Worm (Caenorhabditis elegans) whole organism, L3 larva: Measurements from ENCODE around the gene ZK563.2.

Experiments used
- R02D3.7 ChIP-seq: fragments of 150-350 bp; optimal IDR thresholded peaks from 2 replicates; lab custom pipeline; 2014; ENCODE audit warnings: missing biosample characterization, missing genetic modification characterization
- ZK546.5 ChIP-seq: sonication (generic microtip); optimal IDR thresholded peaks from 2 replicates; lab custom pipeline; 2017; ENCODE audit warnings: missing biosample characterization, missing genetic modification characterization
- aly-2 ChIP-seq: fragments of 150-350 bp; optimal IDR thresholded peaks from 2 replicates; lab custom pipeline; 2014; ENCODE audit warnings: missing biosample characterization, missing genetic modification characterization
- ceh-82 ChIP-seq: fragments of 150-350 bp; optimal IDR thresholded peaks from 2 replicates; lab custom pipeline; 2014; ENCODE audit warnings: missing biosample characterization, missing genetic modification characterization
- ceh-9 ChIP-seq: sonication (generic microtip); optimal IDR thresholded peaks from 2 replicates; lab custom pipeline; 2018; ENCODE audit warnings: missing biosample characterization, missing genetic modification characterization
- daf-12 ChIP-seq: fragments of 150-350 bp; optimal IDR thresholded peaks from 2 replicates; lab custom pipeline; 2014; ENCODE audit warnings: missing biosample characterization, missing genetic modification reagents, missing genetic modification characterization
- egl-27 ChIP-seq: sonication (generic microtip); optimal IDR thresholded peaks from 4 replicates; lab custom pipeline; 2017; ENCODE audit warnings: missing biosample characterization, missing genetic modification reagents, missing genetic modification characterization
- egl-5 ChIP-seq: fragments of 150-350 bp; optimal IDR thresholded peaks from 2 replicates; lab custom pipeline; 2017; ENCODE audit warnings: missing biosample characterization, missing genetic modification reagents, missing genetic modification characterization, inconsistent platforms
- elt-1 ChIP-seq: fragments of 150-350 bp; optimal IDR thresholded peaks from 2 replicates; lab custom pipeline; 2014; ENCODE audit warnings: missing biosample characterization, missing genetic modification characterization
- elt-2 ChIP-seq: sonication (generic microtip); optimal IDR thresholded peaks from 2 replicates; lab custom pipeline; 2016; ENCODE audit warnings: missing genetic modification reagents, mild to moderate bottlenecking, missing genetic modification characterization, missing compliant biosample characterization
- elt-3 ChIP-seq, 3 experiments: fragments of 150-350 bp in 1 of 3; sonication (generic microtip) in 2 of 3; optimal IDR thresholded peaks; 2 replicates in 2 of 3; 4 replicates in 1 of 3; lab custom pipeline; 2014 to 2017; ENCODE audit warnings: missing biosample characterization in 3 of 3, missing genetic modification characterization in 3 of 3
- eor-1 ChIP-seq, 2 experiments: fragments of 150-350 bp; optimal IDR thresholded peaks; 2 replicates each; lab custom pipeline; 2014 to 2018; ENCODE audit warnings: missing biosample characterization in 2 of 2, missing genetic modification characterization in 2 of 2
- fkh-10 ChIP-seq: sonication (generic microtip); optimal IDR thresholded peaks from 2 replicates; lab custom pipeline; 2017; ENCODE audit warnings: missing biosample characterization, missing genetic modification reagents, missing genetic modification characterization
- fos-1 ChIP-seq: fragments of 150-350 bp; optimal IDR thresholded peaks from 2 replicates; lab custom pipeline; 2014; ENCODE audit warnings: missing biosample characterization, missing genetic modification characterization
- hmg-11 ChIP-seq: sonication (generic microtip); optimal IDR thresholded peaks from 2 replicates; lab custom pipeline; 2016; ENCODE audit warnings: missing genetic modification characterization, missing compliant biosample characterization
- jun-1 ChIP-seq: fragments of 150-350 bp; optimal IDR thresholded peaks from 2 replicates; lab custom pipeline; 2014; ENCODE audit warnings: missing biosample characterization, missing genetic modification reagents, missing genetic modification characterization
- lin-15B ChIP-seq: fragments of 150-350 bp; optimal IDR thresholded peaks from 2 replicates; lab custom pipeline; 2014; ENCODE audit warnings: missing biosample characterization, missing genetic modification characterization
- mdl-1 ChIP-seq: fragments of 150-350 bp; optimal IDR thresholded peaks from 2 replicates; lab custom pipeline; 2014; ENCODE audit warnings: missing biosample characterization, missing genetic modification characterization
- mml-1 ChIP-seq: fragments of 150-350 bp; sonication (generic microtip); optimal IDR thresholded peaks from 3 replicates; lab custom pipeline; 2014; ENCODE audit warnings: missing biosample characterization, missing genetic modification characterization
- nhr-11 ChIP-seq: fragments of 150-350 bp; optimal IDR thresholded peaks from 2 replicates; lab custom pipeline; 2014; ENCODE audit warnings: missing biosample characterization, missing genetic modification characterization
- nhr-23 ChIP-seq: fragments of 150-350 bp; optimal IDR thresholded peaks from 2 replicates; lab custom pipeline; 2014; ENCODE audit warnings: missing biosample characterization, missing genetic modification reagents, missing genetic modification characterization
- nhr-237 ChIP-seq: fragments of 150-350 bp; optimal IDR thresholded peaks from 2 replicates; lab custom pipeline; 2014; ENCODE audit warnings: missing biosample characterization, missing genetic modification characterization
- nhr-28 ChIP-seq: fragments of 150-350 bp; optimal IDR thresholded peaks from 2 replicates; lab custom pipeline; 2014; ENCODE audit warnings: missing biosample characterization, missing genetic modification characterization
- nhr-43 ChIP-seq: sonication (generic microtip); optimal IDR thresholded peaks from 2 replicates; lab custom pipeline; 2016; ENCODE audit warnings: mild to moderate bottlenecking, missing genetic modification characterization, missing compliant biosample characterization; ENCODE audit not compliant: poor library complexity, severe bottlenecking
- nhr-76 ChIP-seq: fragments of 150-350 bp; sonication (generic microtip); optimal IDR thresholded peaks from 5 replicates; lab custom pipeline; 2014; ENCODE audit warnings: missing biosample characterization, missing genetic modification characterization
- pha-4 ChIP-seq: fragments of 150-350 bp; optimal IDR thresholded peaks from 2 replicates; lab custom pipeline; 2014; ENCODE audit warnings: missing biosample characterization, missing genetic modification reagents, missing genetic modification characterization
- skn-1 ChIP-seq: fragments of 150-350 bp; optimal IDR thresholded peaks from 2 replicates; lab custom pipeline; 2014; ENCODE audit warnings: missing biosample characterization, missing genetic modification characterization
- snpc-4 ChIP-seq: fragments of 150-350 bp; optimal IDR thresholded peaks from 2 replicates; lab custom pipeline; 2014; ENCODE audit warnings: missing biosample characterization, missing genetic modification characterization
- tbx-2 ChIP-seq: sonication (generic microtip); optimal IDR thresholded peaks from 2 replicates; lab custom pipeline; 2016; ENCODE audit warnings: mild to moderate bottlenecking, missing genetic modification characterization, missing compliant biosample characterization
- unc-39 ChIP-seq: sonication (generic microtip); optimal IDR thresholded peaks from 4 replicates; lab custom pipeline; 2017; ENCODE audit warnings: missing biosample characterization, missing genetic modification characterization
- unc-62 ChIP-seq: fragments of 150-350 bp; sonication (generic microtip); optimal IDR thresholded peaks from 4 replicates; lab custom pipeline; 2014; ENCODE audit warnings: missing biosample characterization, missing genetic modification reagents, missing genetic modification characterization
- ztf-4 ChIP-seq: fragments of 150-350 bp; optimal IDR thresholded peaks from 2 replicates; lab custom pipeline; 2014; ENCODE audit warnings: missing biosample characterization, missing genetic modification characterization

The ZK563.2 gene

ce11 chrX:3347904-3348441 is 20.8 kb upstream of the ZK563.2 start, which contains the start of gene ZK816.3:
Gene ZK816.3, plus strand, starts transcription at chrX:3348391.
- TF ChIP-seq nhr-23 (tag; lab: Kevin White, UChicago) (peak; percentile 7), elt-2 (no peak), nhr-43 (tag; lab: Kevin White, UChicago) (peak; percentile 24), pha-4 (tag; lab: Kevin White, UChicago) (peak; percentile 0)
- TF ChIP-seq, all 47 proteins: peak for 3

DNA sequence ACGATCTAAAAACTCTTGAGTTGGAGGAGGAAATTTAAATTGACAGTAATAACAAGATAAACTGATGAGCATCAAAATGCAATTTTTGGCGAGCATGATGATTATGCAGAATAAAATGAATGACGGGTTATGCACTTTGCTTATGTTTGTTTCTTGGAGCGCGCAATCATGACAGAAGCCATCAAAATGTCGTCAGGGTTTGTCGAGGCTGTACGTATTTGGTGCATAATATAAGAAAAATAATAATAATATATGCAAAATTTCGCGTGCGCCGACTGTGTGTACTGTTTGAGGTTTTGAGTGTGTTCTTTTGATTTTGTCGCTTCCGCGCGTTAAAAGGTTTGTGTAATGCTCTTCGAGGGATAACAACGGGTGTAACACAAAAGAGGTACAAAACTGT is 18.5 kb upstream of the ZK563.2 start, which contains the start of gene nspg-4:
Gene nspg-4, minus strand, starts transcription at position 101 of the 400 bp plus-strand sequence.
- TF ChIP-seq fkh-10 (GFP tag; lab: Kevin White, UChicago), result no peak
- no peak for TF ChIP-seq skn-1 (tag; lab: Kevin White, UChicago)
- TF ChIP-seq, all 47 proteins: peak for 0

ce11 chrX:3351526-3351925 is 17.2 kb upstream of the ZK563.2 start, which contains the start of gene ZK816.1:
Gene ZK816.1, plus strand, starts transcription at chrX:3351712.
- TF ChIP-seq lin-15B (tag; lab: Kevin White, UChicago), result no peak
- TF ChIP-seq hmg-11 (tag; lab: Kevin White, UChicago), result no peak
- TF ChIP-seq mdl-1 (tag; lab: Kevin White, UChicago), result no peak
- TF ChIP-seq pha-4 (tag; lab: Kevin White, UChicago), result no peak
- no peak for TF ChIP-seq ZK546.5 (tag; lab: Kevin White, UChicago)
- TF ChIP-seq snpc-4 (tag; lab: Kevin White, UChicago), result no peak
- no peak for TF ChIP-seq elt-3 (tag; optimal IDR thresholded peaks at IDR 0.05; lab: Kevin White, UChicago)
- no peak for TF ChIP-seq R02D3.7 (tag; lab: Kevin White, UChicago)
- TF ChIP-seq jun-1 (tag; lab: Kevin White, UChicago), result no peak

DNA sequence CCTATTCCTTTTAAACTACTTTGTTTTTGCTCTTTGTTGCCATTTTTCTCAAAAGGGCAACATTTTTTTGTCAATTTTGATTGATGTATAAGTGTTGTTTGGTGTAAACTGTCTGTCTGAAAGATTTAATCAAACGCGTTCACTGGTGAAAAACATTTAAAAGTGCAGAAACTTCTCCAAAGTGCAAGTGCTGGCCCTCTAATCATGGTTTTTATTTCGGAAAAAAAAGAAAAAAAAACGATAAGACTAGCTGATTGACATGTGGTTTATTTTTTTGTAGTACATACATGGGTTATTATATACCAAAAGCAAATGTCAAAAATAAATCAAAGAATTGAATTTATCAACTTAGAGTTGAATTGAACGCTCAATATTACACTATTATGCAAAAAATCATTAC is 6.4 kb upstream of the ZK563.2 start, which contains the start of gene dhs-26:
Gene dhs-26, minus strand, starts transcription at position 116 of the 400 bp plus-strand sequence.
- TF ChIP-seq nhr-11 (no peak), ZK546.5 (tag; lab: Kevin White, UChicago) (no peak), egl-27 (tag; lab: Kevin White, UChicago) (no peak), fos-1 (tag; lab: Kevin White, UChicago) (no peak), egl-5 (tag; lab: Kevin White, UChicago) (no peak), elt-3 (tag; optimal IDR thresholded peaks at IDR 0.05; lab: Kevin White, UChicago) (no peak), daf-12 (tag; lab: Kevin White, UChicago) (no peak), nhr-237 (tag; lab: Kevin White, UChicago) (no peak), ceh-9 (tag; lab: Kevin White, UChicago) (no peak), nhr-23 (tag; lab: Kevin White, UChicago) (no peak), aly-2 (tag; lab: Kevin White, UChicago) (no peak)
- TF ChIP-seq, all 47 proteins: peak for 0

- TF ChIP-seq pha-4 (tag; lab: Kevin White, UChicago), result no peak
- no peak for TF ChIP-seq nhr-76 (tag; lab: Kevin White, UChicago)
- no peak for TF ChIP-seq mml-1 (tag; lab: Kevin White, UChicago)
- no peak for TF ChIP-seq elt-3 (tag; optimal IDR thresholded peaks at IDR 0.05; lab: Kevin White, UChicago)
- no peak for TF ChIP-seq ceh-82 (tag; lab: Kevin White, UChicago)
- no peak for TF ChIP-seq unc-39
- no peak for TF ChIP-seq elt-1
- TF ChIP-seq nhr-28, result no peak
- TF ChIP-seq tbx-2 (tag; lab: Kevin White, UChicago), result no peak
- no peak for TF ChIP-seq ztf-4 (tag; lab: Kevin White, UChicago)
- TF ChIP-seq fos-1 (tag; lab: Kevin White, UChicago), result no peak
- TF ChIP-seq eor-1 (tag; optimal IDR thresholded peaks at IDR 0.05; lab: Kevin White, UChicago), result no peak
- TF ChIP-seq snpc-4 (tag; lab: Kevin White, UChicago), result no peak
- TF ChIP-seq lin-15B (tag; lab: Kevin White, UChicago), result no peak
- no peak for TF ChIP-seq fkh-10 (GFP tag; lab: Kevin White, UChicago)
- TF ChIP-seq egl-27 (tag; lab: Kevin White, UChicago), result no peak
- TF ChIP-seq daf-12 (tag; lab: Kevin White, UChicago), result no peak
- no peak for TF ChIP-seq hmg-11 (tag; lab: Kevin White, UChicago)
- TF ChIP-seq ceh-9 (tag; lab: Kevin White, UChicago), result no peak
- TF ChIP-seq unc-62 (GFP tag; lab: Kevin White, UChicago), result no peak
Measured at ce11 chrX:3366782-3367181, 2.0 kb upstream of the ZK563.2 start.
